Worm (Caenorhabditis elegans): ENCODE measurements around the gene irld-26.
A peak's percentile ranks its signal among the peaks of the same experiment; 100 is the strongest.

The irld-26 gene

DNA sequence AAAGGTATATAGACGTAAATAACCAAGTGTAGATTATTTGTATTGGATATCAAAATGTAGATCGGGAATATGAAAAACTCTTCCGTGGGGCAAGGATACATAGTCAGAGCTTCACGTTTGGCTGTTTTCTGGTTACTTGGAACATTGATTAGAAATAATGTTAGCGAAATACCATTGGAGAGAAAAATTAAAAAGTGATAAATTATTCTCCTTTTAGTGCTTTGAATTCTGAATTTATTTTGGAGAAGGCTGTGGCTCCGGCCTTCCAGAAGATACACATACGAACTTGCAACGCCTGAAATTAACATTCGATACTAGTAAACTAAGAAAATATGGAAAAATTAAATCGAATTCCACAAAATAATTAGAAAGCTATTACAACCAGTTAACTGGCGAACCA, 30.7 kb downstream of the irld-26 start, which contains the start of gene srh-98:
Gene srh-98 (minus strand): TSS at position 101 of the 400 bp plus-strand sequence.
- no peak for TF ChIP-seq flh-1 (GFP tag; optimal IDR thresholded peaks at IDR 0.05)

DNA sequence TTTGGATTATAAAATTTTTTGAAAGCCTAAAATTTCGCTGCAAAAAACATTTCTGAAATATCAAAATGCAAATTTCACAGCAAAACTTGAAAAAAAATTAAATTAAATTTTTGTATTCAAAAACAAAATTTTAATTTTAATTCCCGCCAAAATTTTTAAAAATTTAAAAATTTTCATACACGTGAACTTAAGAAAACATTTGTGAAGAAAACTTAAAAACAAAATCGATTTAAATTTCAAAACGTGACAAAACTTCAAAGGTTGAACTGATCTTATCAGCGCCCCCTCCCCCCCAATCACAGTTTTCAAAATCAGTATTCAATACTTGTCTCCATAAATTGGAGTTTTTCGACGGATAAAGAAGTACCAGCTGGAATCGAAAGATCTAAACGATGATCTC, 32.2 kb downstream of the irld-26 start, which contains the start of gene F21H7.5:
Gene F21H7.5 (plus strand): TSS at position 301 of the 400 bp plus-strand sequence.
- TF ChIP-seq unc-62 (GFP tag; optimal IDR thresholded peaks at IDR 0.05) (no peak), M03D4.4 (tag; optimal IDR thresholded peaks at IDR 0.05) (no peak), unc-39 (tag; optimal IDR thresholded peaks at IDR 0.05) (no peak), lin-13 (tag; optimal IDR thresholded peaks at IDR 0.05) (no peak), flh-1 (GFP tag; optimal IDR thresholded peaks at IDR 0.05) (no peak), ceh-83 (GFP tag; optimal IDR thresholded peaks at IDR 0.05) (no peak), ztf-11 (tag; optimal IDR thresholded peaks at IDR 0.05) (no peak), unc-120 (tag; optimal IDR thresholded peaks at IDR 0.05; ENCODE audit: poor library complexity, severe bottlenecking) (no peak), mls-2 (tag; optimal IDR thresholded peaks at IDR 0.05) (no peak), pha-4 (tag; optimal IDR thresholded peaks at IDR 0.05) (no peak), lsy-2 (tag; optimal IDR thresholded peaks at IDR 0.05) (no peak), drap-1 (GFP tag; optimal IDR thresholded peaks at IDR 0.05) (no peak), bed-3 (GFP tag; optimal IDR thresholded peaks at IDR 0.05) (no peak)

DNA sequence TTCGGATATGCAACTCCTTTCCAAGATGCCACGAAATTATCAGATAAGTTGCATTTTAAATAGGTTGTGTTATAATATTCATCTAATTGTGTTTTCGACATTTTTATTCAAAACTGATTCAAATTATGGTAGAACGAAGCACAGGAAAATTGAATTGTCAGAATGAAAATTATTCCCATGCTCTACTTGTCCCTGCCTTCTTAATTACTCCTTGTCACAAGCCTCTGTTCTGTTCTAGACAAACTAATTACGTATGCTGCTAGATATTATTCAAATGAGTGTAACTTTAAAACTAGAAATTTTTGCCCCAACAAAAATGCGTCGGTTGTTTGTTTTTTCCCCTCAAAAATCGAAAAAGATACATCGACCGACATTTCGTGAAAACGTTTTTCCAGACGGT, 39.1 kb downstream of the irld-26 start, which contains the start of gene srh-104:
Gene srh-104 (minus strand): TSS at position 101 of the 400 bp plus-strand sequence.
- no peak for TF ChIP-seq nhr-237 (tag; optimal IDR thresholded peaks at IDR 0.05)
- no peak for TF ChIP-seq snpc-4 (tag; optimal IDR thresholded peaks at IDR 0.05)
- no peak for TF ChIP-seq drap-1 (GFP tag; optimal IDR thresholded peaks at IDR 0.05)
- TF ChIP-seq unc-39 (tag; optimal IDR thresholded peaks at IDR 0.05), result no peak
- TF ChIP-seq mep-1 (tag; optimal IDR thresholded peaks at IDR 0.05), result no peak
- TF ChIP-seq ceh-83 (GFP tag; optimal IDR thresholded peaks at IDR 0.05), result no peak
- no peak for TF ChIP-seq ces-1 (GFP tag; optimal IDR thresholded peaks at IDR 0.05)
- no peak for TF ChIP-seq ceh-39 (tag; optimal IDR thresholded peaks at IDR 0.05)
- TF ChIP-seq unc-62 (GFP tag; optimal IDR thresholded peaks at IDR 0.05), result no peak
- no peak for TF ChIP-seq blmp-1 (tag; optimal IDR thresholded peaks at IDR 0.05)

DNA sequence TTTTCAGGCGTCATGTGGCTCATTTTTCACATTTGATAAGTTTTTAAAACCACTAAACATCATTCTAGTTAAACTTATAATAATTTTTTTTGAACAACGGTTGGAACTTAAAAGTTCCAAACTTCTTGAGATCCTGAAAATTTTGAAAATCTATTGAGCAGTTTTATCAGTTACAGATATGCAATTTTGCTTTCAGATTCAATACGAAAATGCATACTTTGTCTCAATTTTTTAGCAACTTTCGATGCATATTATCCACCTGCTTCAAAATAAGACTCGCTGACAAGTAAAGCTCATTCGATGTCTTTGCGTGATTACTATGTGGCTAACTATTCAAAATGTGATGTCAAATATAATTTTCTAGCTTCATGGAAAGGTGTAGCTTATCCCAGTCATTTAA, 41.6 kb downstream of the irld-26 start, which contains the start of gene srh-95:
Gene srh-95 (plus strand): TSS at position 301 of the 400 bp plus-strand sequence.
- TF ChIP-seq nhr-76 (tag; optimal IDR thresholded peaks at IDR 0.05) (no peak), mls-2 (tag; optimal IDR thresholded peaks at IDR 0.05) (no peak), ham-2 (GFP tag; optimal IDR thresholded peaks at IDR 0.05) (no peak), tbx-8 (GFP tag; optimal IDR thresholded peaks at IDR 0.05) (no peak), hlh-1 (tag; optimal IDR thresholded peaks at IDR 0.05) (no peak), blmp-1 (tag; optimal IDR thresholded peaks at IDR 0.05) (no peak), mab-5 (tag; optimal IDR thresholded peaks at IDR 0.05) (no peak), unc-62 (GFP tag; optimal IDR thresholded peaks at IDR 0.05) (no peak), drap-1 (GFP tag; optimal IDR thresholded peaks at IDR 0.05) (no peak), cnd-1 (tag; optimal IDR thresholded peaks at IDR 0.05) (no peak), ztf-11 (tag; optimal IDR thresholded peaks at IDR 0.05) (no peak), lsy-2 (tag; optimal IDR thresholded peaks at IDR 0.05) (no peak)

DNA sequence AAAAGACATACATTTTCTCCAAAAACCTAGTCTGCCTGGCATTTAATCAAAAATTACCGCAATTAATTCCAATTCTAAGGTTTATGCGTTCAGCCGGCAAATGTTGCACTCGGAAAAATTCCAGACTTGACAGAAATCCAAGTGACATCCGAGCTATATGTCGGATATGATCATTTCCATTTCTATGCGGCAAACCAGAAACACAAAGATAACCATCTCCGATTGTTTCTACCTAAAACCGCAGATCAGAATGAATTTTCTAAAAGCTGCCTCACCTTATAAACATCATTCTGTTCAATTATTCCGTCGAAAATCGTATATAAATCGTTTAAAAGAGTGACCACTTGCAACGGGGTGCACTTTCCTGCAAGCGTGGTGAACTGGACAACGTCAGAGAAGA, 44.1 kb downstream of the irld-26 start:
- TF ChIP-seq bed-3 (GFP tag; optimal IDR thresholded peaks at IDR 0.05), result no peak
- peak; percentile 52 for TF ChIP-seq elt-1 (tag; optimal IDR thresholded peaks at IDR 0.05; ENCODE audit: borderline replicate concordance, insufficient read depth)

DNA sequence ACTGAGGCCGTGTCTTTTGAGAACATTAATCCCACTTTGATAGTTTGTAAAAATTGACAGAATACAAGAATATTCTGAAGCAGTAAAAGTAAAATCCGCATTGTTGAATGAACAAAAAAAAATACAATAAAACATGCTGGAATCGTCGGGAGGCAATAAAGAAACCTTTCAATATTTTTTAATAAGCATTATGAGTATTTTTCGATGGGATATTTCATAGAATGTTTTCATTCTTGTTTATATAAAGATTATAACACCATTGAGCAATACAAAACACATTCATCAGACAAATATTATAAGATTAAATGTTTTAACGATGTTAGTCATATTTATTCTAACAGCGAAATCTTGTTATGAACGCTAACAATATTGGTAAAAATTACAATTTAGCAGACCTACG, 48.7 kb downstream of the irld-26 start, which contains the start of gene gcy-20:
Gene gcy-20 (minus strand): TSS at position 101 of the 400 bp plus-strand sequence.
- TF ChIP-seq lsy-2 (tag; optimal IDR thresholded peaks at IDR 0.05), result no peak
- no peak for TF ChIP-seq mab-5 (tag; optimal IDR thresholded peaks at IDR 0.05)
- no peak for TF ChIP-seq unc-62 (GFP tag; optimal IDR thresholded peaks at IDR 0.05)
- no peak for TF ChIP-seq tbx-8 (GFP tag; optimal IDR thresholded peaks at IDR 0.05)
- TF ChIP-seq drap-1 (GFP tag; optimal IDR thresholded peaks at IDR 0.05), result no peak
- no peak for TF ChIP-seq snpc-4 (tag; optimal IDR thresholded peaks at IDR 0.05)
- no peak for TF ChIP-seq zip-8 (tag; optimal IDR thresholded peaks at IDR 0.05)
- TF ChIP-seq mep-1 (tag; optimal IDR thresholded peaks at IDR 0.05), result no peak
- TF ChIP-seq lin-32 (GFP tag; optimal IDR thresholded peaks at IDR 0.05), result no peak
- TF ChIP-seq sem-2 (GFP tag; optimal IDR thresholded peaks at IDR 0.05), result no peak
- TF ChIP-seq cnd-1 (tag; optimal IDR thresholded peaks at IDR 0.05), result no peak
- no peak for TF ChIP-seq lin-13 (tag; optimal IDR thresholded peaks at IDR 0.05)
- no peak for TF ChIP-seq pha-4 (tag; optimal IDR thresholded peaks at IDR 0.05)
- no peak for TF ChIP-seq nhr-28 (tag; optimal IDR thresholded peaks at IDR 0.05)
- no peak for TF ChIP-seq ceh-83 (GFP tag; optimal IDR thresholded peaks at IDR 0.05)
- no peak for TF ChIP-seq sptf-1 (tag; optimal IDR thresholded peaks at IDR 0.05)
- no peak for TF ChIP-seq unc-39 (tag; optimal IDR thresholded peaks at IDR 0.05)

All from whole organism, mixed stage, embryonic.